Fruit fly (Drosophila melanogaster): ENCODE measurements around the gene CG34001.
A peak's percentile ranks its signal among the peaks of the same experiment; 100 is the strongest.

DNA sequence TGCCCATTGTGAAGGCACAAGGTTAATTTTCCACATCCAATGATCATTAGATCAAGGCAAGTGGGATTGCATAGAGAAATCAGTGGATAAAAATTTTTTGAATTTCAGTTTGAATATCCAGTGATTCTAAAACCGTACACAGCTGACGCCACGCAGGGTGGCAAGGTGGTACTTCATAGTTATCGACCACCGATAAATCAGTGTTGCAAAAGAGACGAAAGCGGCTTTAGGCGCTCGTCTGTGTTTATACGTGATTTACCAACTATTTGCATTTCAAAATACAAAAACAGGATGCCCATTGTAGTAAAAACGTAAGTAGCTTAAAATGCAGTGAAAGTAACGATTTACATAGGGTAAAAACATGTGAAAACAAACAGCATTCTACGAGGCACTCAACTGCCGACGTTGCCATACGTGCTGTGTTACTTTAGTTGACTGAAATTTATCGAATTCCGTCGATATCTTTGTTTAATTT is at the start of gene CG34001, which contains the start of the genes CG42535 and hay:
- TF ChIP-seq CTCF (optimal IDR thresholded peaks at IDR 0.05): peak; percentile 24 to 36
- no peak for TF ChIP-seq CG8478 (optimal IDR thresholded peaks at IDR 0.05)
